Fruit fly (Drosophila melanogaster) whole organism, embryonic: ENCODE measurements around the gene Secp43.

Experiments
- Antp ChIP-seq: fragments of 200-800 bp; sonication (Bioruptor generic); optimal IDR thresholded peaks from 3 replicates; lab custom pipeline; 2016; ENCODE audit warnings: missing biosample characterization, missing genetic modification characterization
- Atf-2 ChIP-seq: fragments of 200-800 bp; sonication (Bioruptor generic); optimal IDR thresholded peaks from 2 replicates; lab custom pipeline; 2016; ENCODE audit warnings: missing biosample characterization, missing genetic modification characterization
- B-H2 ChIP-seq: fragments of 200-800 bp; sonication (Bioruptor generic); optimal IDR thresholded peaks from 2 replicates; lab custom pipeline; 2018; ENCODE audit warnings: missing biosample characterization, mild to moderate bottlenecking, missing genetic modification characterization
- CG10147 ChIP-seq: fragments of 200-800 bp; sonication (Bioruptor generic); optimal IDR thresholded peaks from 2 replicates; lab custom pipeline; 2019; ENCODE audit warnings: missing biosample characterization, mild to moderate bottlenecking, missing genetic modification characterization, moderate library complexity
- CG10209 ChIP-seq: fragments of 200-800 bp; sonication (Bioruptor generic); optimal IDR thresholded peaks from 3 replicates; lab custom pipeline; 2017; ENCODE audit warnings: missing biosample characterization, mild to moderate bottlenecking, missing genetic modification characterization, missing genetic modification reagents
- CG10267 ChIP-seq: fragments of 200-800 bp; sonication (Bioruptor generic); optimal IDR thresholded peaks from 2 replicates; lab custom pipeline; 2018; ENCODE audit warnings: missing biosample characterization, mild to moderate bottlenecking, missing genetic modification characterization, moderate library complexity
- CG10366 ChIP-seq: fragments of 200-800 bp; sonication (Bioruptor generic); IDR thresholded peaks from 2 replicates; pipeline ENCODE4 v1.3.6; 2022; ENCODE audit warnings: missing biosample characterization, missing genetic modification characterization
- CG10959 ChIP-seq: fragments of 200-800 bp; sonication (Bioruptor generic); IDR thresholded peaks from 2 replicates; pipeline ENCODE4 v1.3.6; 2022; ENCODE audit warnings: missing biosample characterization, missing genetic modification characterization
- CG15479 ChIP-seq: fragments of 200-800 bp; sonication (Bioruptor generic); optimal IDR thresholded peaks from 3 replicates; lab custom pipeline; 2019; ENCODE audit warnings: missing biosample characterization, mild to moderate bottlenecking, missing genetic modification characterization, moderate library complexity
- CG17568 ChIP-seq: fragments of 200-800 bp; sonication (Bioruptor generic); optimal IDR thresholded peaks from 2 replicates; lab custom pipeline; 2018; ENCODE audit warnings: missing biosample characterization, mild to moderate bottlenecking, missing genetic modification characterization, moderate library complexity
- CG18476 ChIP-seq: fragments of 200-800 bp; sonication (Bioruptor generic); optimal IDR thresholded peaks from 2 replicates; lab custom pipeline; 2016; ENCODE audit warnings: missing biosample characterization, mild to moderate bottlenecking, missing genetic modification characterization
- CG34422 ChIP-seq: fragments of 200-800 bp; sonication (Bioruptor generic); IDR thresholded peaks from 3 replicates; pipeline ENCODE4 v1.3.6; 2022; ENCODE audit warnings: missing biosample characterization, missing genetic modification characterization
- CG3838 ChIP-seq: fragments of 200-800 bp; sonication (Bioruptor generic); optimal IDR thresholded peaks from 3 replicates; lab custom pipeline; 2016; ENCODE audit warnings: missing biosample characterization, missing genetic modification characterization
- CG4617 ChIP-seq: fragments of 200-800 bp; sonication (Bioruptor generic); optimal IDR thresholded peaks from 3 replicates; lab custom pipeline; 2016; ENCODE audit warnings: missing biosample characterization, missing genetic modification characterization, borderline replicate concordance
- CG5180 ChIP-seq: fragments of 200-800 bp; sonication (Bioruptor generic); optimal IDR thresholded peaks from 3 replicates; lab custom pipeline; 2017; ENCODE audit warnings: missing biosample characterization, missing genetic modification characterization, mild to moderate bottlenecking, moderate library complexity, missing genetic modification reagents
- CG5953 ChIP-seq: fragments of 200-800 bp; sonication (Bioruptor generic); IDR thresholded peaks from 2 replicates; pipeline ENCODE4 v1.3.6; 2022; ENCODE audit warnings: missing biosample characterization, missing genetic modification characterization
- CG7928 ChIP-seq: fragments of 200-800 bp; sonication (Bioruptor generic); optimal IDR thresholded peaks from 2 replicates; lab custom pipeline; 2017; ENCODE audit warnings: missing biosample characterization, mild to moderate bottlenecking, missing genetic modification characterization
- CG8359 ChIP-seq: fragments of 200-800 bp; sonication (Bioruptor generic); optimal IDR thresholded peaks from 2 replicates; lab custom pipeline; 2017; ENCODE audit warnings: missing biosample characterization, mild to moderate bottlenecking, missing genetic modification characterization, borderline replicate concordance
- Dfd ChIP-seq, 2 experiments: fragments of >200 bp; optimal IDR thresholded peaks; 2 replicates each; lab custom pipeline; 2017; ENCODE audit warnings: missing biosample characterization in 2 of 2, missing genetic modification characterization in 2 of 2
- Dp ChIP-seq: fragments of 200-800 bp; sonication (Bioruptor generic); optimal IDR thresholded peaks from 2 replicates; lab custom pipeline; 2018; ENCODE audit warnings: missing biosample characterization, mild to moderate bottlenecking, missing genetic modification characterization, moderate library complexity
- Elba2 ChIP-seq: fragments of 200-800 bp; sonication (Bioruptor generic); optimal IDR thresholded peaks from 3 replicates; lab custom pipeline; 2016; ENCODE audit warnings: missing biosample characterization, missing genetic modification characterization
- GATAe ChIP-seq: fragments of 200-800 bp; sonication (Bioruptor generic); conservative IDR thresholded peaks from 2 replicates; pipeline ENCODE4 v1.3.6; 2022; ENCODE audit warnings: missing biosample characterization, missing genetic modification characterization
- Hsf ChIP-seq: fragments of 200-800 bp; sonication (Bioruptor generic); optimal IDR thresholded peaks from 3 replicates; lab custom pipeline; 2016; ENCODE audit warnings: missing biosample characterization, missing genetic modification characterization
- MBD-R2 ChIP-seq: fragments of 200-800 bp; sonication (Bioruptor generic); IDR thresholded peaks from 2 replicates; pipeline ENCODE4 v1.3.6; 2022; ENCODE audit warnings: missing biosample characterization, missing genetic modification characterization
- Max ChIP-seq: fragments of 200-800 bp; sonication (Bioruptor generic); optimal IDR thresholded peaks from 2 replicates; lab custom pipeline; 2016; ENCODE audit warnings: missing biosample characterization, mild to moderate bottlenecking, missing genetic modification characterization
- NC2α ChIP-seq: fragments of 200-800 bp; sonication (Bioruptor generic); optimal IDR thresholded peaks from 2 replicates; lab custom pipeline; 2016; ENCODE audit warnings: missing biosample characterization, missing genetic modification characterization
- Pdp1 ChIP-seq, 2 experiments: fragments of 200-800 bp; sonication (Bioruptor generic); optimal IDR thresholded peaks; 3 replicates each; lab custom pipeline; 2016; ENCODE audit warnings: missing biosample characterization in 2 of 2, missing genetic modification characterization in 2 of 2, mild to moderate bottlenecking in 1 of 2, moderate library complexity in 1 of 2
- Sry-δ ChIP-seq: fragments of 200-800 bp; sonication (Bioruptor generic); optimal IDR thresholded peaks from 2 replicates; lab custom pipeline; 2016; ENCODE audit warnings: missing biosample characterization, missing genetic modification characterization
- Vsx1 ChIP-seq: fragments of 200-800 bp; sonication (Bioruptor generic); optimal IDR thresholded peaks from 2 replicates; lab custom pipeline; 2017; ENCODE audit warnings: missing biosample characterization, mild to moderate bottlenecking, missing genetic modification characterization, missing genetic modification reagents
- ato ChIP-seq: fragments of 200-800 bp; sonication (Bioruptor generic); IDR thresholded peaks from 2 replicates; pipeline ENCODE4 v1.3.6; 2022; ENCODE audit warnings: missing biosample characterization, missing genetic modification characterization; ENCODE audit not compliant: partially characterized antibody
- bigmax ChIP-seq: fragments of 200-800 bp; sonication (Bioruptor generic); optimal IDR thresholded peaks from 2 replicates; lab custom pipeline; 2018; ENCODE audit warnings: missing biosample characterization, mild to moderate bottlenecking, missing genetic modification characterization
- bsh ChIP-seq, 2 experiments: fragments of 200-800 bp; sonication (Bioruptor generic); optimal IDR thresholded peaks; 2 replicates each; lab custom pipeline; 2017 to 2018; ENCODE audit warnings: mild to moderate bottlenecking in 2 of 2, missing biosample characterization in 2 of 2, missing genetic modification characterization in 2 of 2, moderate library complexity in 1 of 2
- chif ChIP-seq, 2 experiments: fragments of 200-800 bp; sonication (Bioruptor generic); optimal IDR thresholded peaks; 3 replicates each; lab custom pipeline; 2016; ENCODE audit warnings: missing biosample characterization in 2 of 2, missing genetic modification characterization in 2 of 2
- dm ChIP-seq: fragments of 200-800 bp; sonication (Bioruptor generic); optimal IDR thresholded peaks from 3 replicates; lab custom pipeline; 2016; ENCODE audit warnings: missing biosample characterization, missing genetic modification characterization
- eve ChIP-seq, 2 experiments: fragments of >200 bp; optimal IDR thresholded peaks; 2 replicates each; lab custom pipeline; 2017; ENCODE audit warnings: missing biosample characterization in 2 of 2, missing genetic modification characterization in 2 of 2
- fd3F ChIP-seq: fragments of 200-800 bp; sonication (Bioruptor generic); optimal IDR thresholded peaks from 2 replicates; lab custom pipeline; 2018; ENCODE audit warnings: missing biosample characterization, mild to moderate bottlenecking, missing genetic modification characterization, moderate library complexity
- ftz-f1 ChIP-seq: fragments of 200-800 bp; sonication (Bioruptor generic); optimal IDR thresholded peaks from 2 replicates; lab custom pipeline; 2016; ENCODE audit warnings: missing biosample characterization, missing genetic modification characterization
- gem ChIP-seq: fragments of 200-800 bp; sonication (Bioruptor generic); optimal IDR thresholded peaks from 2 replicates; lab custom pipeline; 2019; ENCODE audit warnings: missing biosample characterization, mild to moderate bottlenecking, missing genetic modification characterization, moderate library complexity
- grau ChIP-seq: fragments of 200-800 bp; optimal IDR thresholded peaks from 3 replicates; lab custom pipeline; 2019; ENCODE audit warnings: missing biosample characterization, mild to moderate bottlenecking, missing genetic modification characterization, moderate library complexity
- grn ChIP-seq: fragments of 200-800 bp; sonication (Bioruptor generic); optimal IDR thresholded peaks from 3 replicates; lab custom pipeline; 2017; ENCODE audit warnings: missing biosample characterization, missing genetic modification characterization
- jing ChIP-seq: fragments of 200-800 bp; sonication (Bioruptor generic); optimal IDR thresholded peaks from 2 replicates; lab custom pipeline; 2018; ENCODE audit warnings: missing biosample characterization, mild to moderate bottlenecking, missing genetic modification characterization
- org-1 ChIP-seq: fragments of 200-800 bp; sonication (Bioruptor generic); optimal IDR thresholded peaks from 2 replicates; lab custom pipeline; 2017; ENCODE audit warnings: missing biosample characterization, missing genetic modification characterization
- rib ChIP-seq: fragments of 200-800 bp; sonication (Bioruptor generic); IDR thresholded peaks from 2 replicates; pipeline ENCODE4 v1.3.6; 2022; ENCODE audit warnings: missing biosample characterization, missing genetic modification characterization
- sc ChIP-seq, 3 experiments: fragments of >200 bp in 2 of 3; fragments of 200-800 bp in 1 of 3; sonication (Bioruptor generic) in 1 of 3; optimal IDR thresholded peaks; 2 replicates in 2 of 3; 3 replicates in 1 of 3; lab custom pipeline; 2017; ENCODE audit warnings: mild to moderate bottlenecking in 1 of 3, missing biosample characterization in 1 of 3, missing genetic modification characterization in 1 of 3, missing genetic modification reagents in 1 of 3
- scrt ChIP-seq: fragments of 200-800 bp; sonication (Bioruptor generic); optimal IDR thresholded peaks from 2 replicates; lab custom pipeline; 2018; ENCODE audit warnings: missing biosample characterization, mild to moderate bottlenecking, missing genetic modification characterization, moderate library complexity
- sens ChIP-seq: fragments of 200-800 bp; sonication (Bioruptor generic); peaks from one replicate; lab custom pipeline; 2016; ENCODE audit warnings: missing biosample characterization, missing genetic modification characterization
- sqz ChIP-seq: fragments of 200-800 bp; sonication (Bioruptor generic); optimal IDR thresholded peaks from 3 replicates; lab custom pipeline; 2018; ENCODE audit warnings: missing biosample characterization, mild to moderate bottlenecking, missing genetic modification characterization
- stc ChIP-seq: fragments of 200-800 bp; sonication (Bioruptor generic); IDR thresholded peaks from 2 replicates; pipeline ENCODE4 v1.3.6; 2022; ENCODE audit warnings: missing biosample characterization, missing genetic modification characterization
- vnd ChIP-seq: fragments of 200-800 bp; sonication (Bioruptor generic); IDR thresholded peaks from 3 replicates; pipeline ENCODE4 v1.3.6; 2022; ENCODE audit warnings: missing biosample characterization, missing genetic modification characterization; ENCODE audit not compliant: partially characterized antibody

The Secp43 gene

DNA sequence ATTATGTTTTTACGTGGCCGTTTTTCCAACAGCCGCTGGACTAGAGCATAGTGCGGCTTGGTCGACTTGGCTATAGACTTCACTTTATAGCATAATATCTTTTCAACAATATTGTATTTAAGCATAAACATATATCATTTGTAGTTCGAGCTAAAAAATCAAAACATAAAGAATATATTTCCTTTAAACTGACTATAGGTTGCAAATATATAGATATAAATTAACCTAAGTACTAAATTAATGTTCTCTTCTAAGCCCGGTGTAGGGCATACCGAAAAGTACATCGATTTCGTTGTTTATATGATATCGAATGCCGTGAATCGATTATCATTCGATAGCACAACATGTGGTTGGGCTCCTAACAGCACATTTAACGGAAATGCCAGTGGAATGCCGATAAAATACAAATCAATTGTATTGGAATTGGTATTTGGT lies 5.7 kb downstream of the Secp43 start, which contains the start of gene MFS18 (continued):
- peak; percentile 80 to 86 for TF ChIP-seq chif (GFP tag; optimal IDR thresholded peaks at IDR 0.05; lab: Kevin White, UChicago)
- TF ChIP-seq CG3838 (GFP tag; lab: Kevin White, UChicago): peak; percentile 92
- TF ChIP-seq bsh (GFP tag; optimal IDR thresholded peaks at IDR 0.05; lab: Kevin White, UChicago): peak; percentile 67 to 97
- TF ChIP-seq Vsx1: no peak
- TF ChIP-seq jing (GFP tag; lab: Kevin White, UChicago): peak; percentile 99
- peak; percentile 91 for TF ChIP-seq org-1 (GFP tag; lab: Kevin White, UChicago)
- no peak for TF ChIP-seq sc (optimal IDR thresholded peaks at IDR 0.05; lab: Kevin White, UChicago)
- peak; percentile 93 for TF ChIP-seq sc (GFP tag; optimal IDR thresholded peaks at IDR 0.05; lab: Kevin White, UChicago)
- TF ChIP-seq Pdp1 (GFP tag; optimal IDR thresholded peaks at IDR 0.05; lab: Kevin White, UChicago): peak; percentile 85 to 87
- TF ChIP-seq rib (GFP tag; lab: Robert Waterston, UW): peak; percentile 97
- TF ChIP-seq sens (GFP tag; lab: Kevin White, UChicago): peak; percentile 97
- peak; percentile 99 for TF ChIP-seq CG34422 (GFP tag; lab: Robert Waterston, UW)
- TF ChIP-seq stc (GFP tag; lab: Robert Waterston, UW): peak; percentile 100
- TF ChIP-seq CG5953 (GFP tag; lab: Robert Waterston, UW): peak; percentile 98
- peak; percentile 92 for TF ChIP-seq B-H2
- TF ChIP-seq CG10366 (GFP tag; lab: Robert Waterston, UW): peak; percentile 98
- peak; percentile 91 for TF ChIP-seq grau
- peak; percentile 97 for TF ChIP-seq CG4617 (GFP tag; lab: Kevin White, UChicago)
- peak; percentile 86 for TF ChIP-seq CG5180 (GFP tag; lab: Kevin White, UChicago)
- peak; percentile 95 for TF ChIP-seq Atf-2 (GFP tag; lab: Kevin White, UChicago)
- TF ChIP-seq MBD-R2 (GFP tag; lab: Robert Waterston, UW): peak; percentile 98
- peak; percentile 66 for TF ChIP-seq NC2α (GFP tag; lab: Kevin White, UChicago)
- TF ChIP-seq CG10209 (GFP tag; lab: Kevin White, UChicago): peak; percentile 97
- TF ChIP-seq Elba2 (GFP tag; lab: Kevin White, UChicago): peak; percentile 72
- no peak for TF ChIP-seq Dfd (GFP tag; optimal IDR thresholded peaks at IDR 0.05; lab: Kevin White, UChicago)
- TF ChIP-seq bigmax: peak; percentile 75
- TF ChIP-seq sqz: no peak
- TF ChIP-seq gem (tag; lab: Kevin White, UChicago): peak; percentile 98
- TF ChIP-seq Antp (GFP tag; lab: Kevin White, UChicago): peak; percentile 76
- TF ChIP-seq Dp (GFP tag; lab: Kevin White, UChicago): peak; percentile 43
- peak; percentile 94 for TF ChIP-seq Hsf (GFP tag; lab: Kevin White, UChicago)
- TF ChIP-seq CG15479 (GFP tag; lab: Kevin White, UChicago): peak; percentile 2
- TF ChIP-seq CG8359 (GFP tag; lab: Kevin White, UChicago): peak; percentile 94
- no peak for TF ChIP-seq eve (GFP tag; optimal IDR thresholded peaks at IDR 0.05; lab: Kevin White, UChicago)
- no peak for TF ChIP-seq CG17568 (GFP tag; lab: Kevin White, UChicago)
- peak; percentile 89 for TF ChIP-seq fd3F (GFP tag; lab: Kevin White, UChicago)
- TF ChIP-seq Max (GFP tag; lab: Kevin White, UChicago): peak; percentile 99
- peak; percentile 74 for TF ChIP-seq grn (GFP tag; lab: Kevin White, UChicago)
- peak; percentile 95 for TF ChIP-seq CG18476 (GFP tag; lab: Kevin White, UChicago)
- TF ChIP-seq CG7928: peak; percentile 76
- TF ChIP-seq Sry-δ (GFP tag; lab: Kevin White, UChicago): peak; percentile 48
- peak; percentile 98 for TF ChIP-seq dm (GFP tag; lab: Kevin White, UChicago)
- peak; percentile 92 for TF ChIP-seq ato
- TF ChIP-seq CG10147 (GFP tag; lab: Kevin White, UChicago): peak; percentile 87
- TF ChIP-seq scrt (GFP tag; lab: Kevin White, UChicago): peak; percentile 96
- TF ChIP-seq GATAe: peak; percentile 97
- peak; percentile 47; the same call in 2 of the 3 replicates for TF ChIP-seq vnd (GFP tag; lab: Robert Waterston, UW)
- TF ChIP-seq CG10959 (GFP tag; lab: Robert Waterston, UW): peak; percentile 98
- peak; percentile 65 for TF ChIP-seq ftz-f1 (GFP tag; lab: Kevin White, UChicago)
- TF ChIP-seq CG10267: peak; percentile 98
